Worm (Caenorhabditis elegans) whole organism, late embryonic: ENCODE data around the gene ZC449.4.

Experiments
- C38D4.7 ChIP-seq: fragments of 200-800 bp; sonication (Bioruptor generic); optimal IDR thresholded peaks from 2 replicates; lab custom pipeline; 2018; ENCODE audit warnings: mild to moderate bottlenecking, missing genetic modification characterization, moderate library complexity, missing compliant biosample characterization
- K02D7.2 ChIP-seq: sonication (generic microtip); optimal IDR thresholded peaks from 2 replicates; lab custom pipeline; 2017; ENCODE audit warnings: mild to moderate bottlenecking, missing genetic modification characterization, missing compliant biosample characterization
- ceh-24 ChIP-seq: sonication (generic microtip); optimal IDR thresholded peaks from 2 replicates; lab custom pipeline; 2016; ENCODE audit warnings: mild to moderate bottlenecking, missing genetic modification characterization, missing compliant biosample characterization
- hlh-8 ChIP-seq: sonication (generic microtip); optimal IDR thresholded peaks from 2 replicates; lab custom pipeline; 2016; ENCODE audit warnings: missing genotype, missing genetic modification characterization, missing compliant biosample characterization
- nhr-232 ChIP-seq: sonication (generic microtip); optimal IDR thresholded peaks from 2 replicates; lab custom pipeline; 2016; ENCODE audit warnings: missing genetic modification characterization, missing compliant biosample characterization

ZC449.4 gene

ce11 chrX:4981059-4981458 is 52.7 kb downstream of the ZC449.4 start:
- no peak for TF ChIP-seq ceh-24 (tag; lab: Kevin White, UChicago)
- no peak for TF ChIP-seq K02D7.2
- no peak for TF ChIP-seq hlh-8
- no peak for TF ChIP-seq C38D4.7 (GFP tag; lab: Kevin White, UChicago)

- no peak for TF ChIP-seq nhr-232 (tag; lab: Kevin White, UChicago)
- TF ChIP-seq C38D4.7 (GFP tag; lab: Kevin White, UChicago), result no peak
These were observed 54.7 kb downstream of the ZC449.4 start for ce11 chrX:4979060-4979459.
